Worm (Caenorhabditis elegans) whole organism, L2 larva: ENCODE results near the gene Y73B6BL.31.

Experiments used
- R02D3.7 ChIP-seq: fragments of 150-350 bp; optimal IDR thresholded peaks from 2 replicates; lab custom pipeline; 2014; ENCODE audit warnings: missing biosample characterization, missing genetic modification characterization
- fos-1 ChIP-seq: fragments of 150-350 bp; optimal IDR thresholded peaks from 2 replicates; lab custom pipeline; 2014; ENCODE audit warnings: missing biosample characterization, missing genetic modification characterization
- lin-13 ChIP-seq: fragments of 150-350 bp; optimal IDR thresholded peaks from 2 replicates; lab custom pipeline; 2014; ENCODE audit warnings: missing biosample characterization, missing genetic modification reagents, missing genetic modification characterization
- mab-5 ChIP-seq: fragments of 150-350 bp; optimal IDR thresholded peaks from 2 replicates; lab custom pipeline; 2014; ENCODE audit warnings: missing biosample characterization, missing genetic modification characterization
- skn-1 ChIP-seq: sonication (generic microtip); optimal IDR thresholded peaks from 2 replicates; lab custom pipeline; 2017; ENCODE audit warnings: missing biosample characterization, missing genetic modification characterization
- ztf-11 ChIP-seq: sonication (generic microtip); optimal IDR thresholded peaks from 2 replicates; lab custom pipeline; 2017; ENCODE audit warnings: missing biosample characterization, missing genetic modification characterization

ce11 chrIV:6473140-6473539, 31.4 kb downstream of the Y73B6BL.31 start, which contains the start of gene Y73B6BL.27:
- no peak for TF ChIP-seq lin-13 (GFP tag; lab: Kevin White, UChicago)
- TF ChIP-seq skn-1 (tag; lab: Kevin White, UChicago) = no peak
- TF ChIP-seq fos-1 = no peak
- no peak for TF ChIP-seq R02D3.7 (tag; lab: Kevin White, UChicago)
- no peak for TF ChIP-seq ztf-11 (tag; lab: Kevin White, UChicago)
- no peak for TF ChIP-seq mab-5 (tag; lab: Kevin White, UChicago)
